Fruit fly (Drosophila melanogaster) whole organism, embryonic: ENCODE results near the gene CG13386.
A peak's percentile ranks its signal among the peaks of the same experiment; 100 is the strongest.

Source experiments
- B-H1 ChIP-seq: fragments of 200-800 bp; sonication (Bioruptor generic); IDR thresholded peaks from 3 replicates; pipeline ENCODE4 v1.3.6; 2022; ENCODE audit warnings: missing biosample characterization, missing genetic modification characterization
- B-H2 ChIP-seq: fragments of 200-800 bp; sonication (Bioruptor generic); optimal IDR thresholded peaks from 2 replicates; lab custom pipeline; 2018; ENCODE audit warnings: missing biosample characterization, mild to moderate bottlenecking, missing genetic modification characterization
- CG10654 ChIP-seq: fragments of 200-800 bp; sonication (Bioruptor generic); optimal IDR thresholded peaks from 2 replicates; lab custom pipeline; 2016; ENCODE audit warnings: missing biosample characterization, missing genetic modification characterization
- CG11093 ChIP-seq: fragments of 200-800 bp; sonication (Bioruptor generic); IDR thresholded peaks from 3 replicates; pipeline ENCODE4 v1.3.6; 2022; ENCODE audit warnings: missing biosample characterization, missing genetic modification characterization
- CG12071 ChIP-seq: fragments of 200-800 bp; sonication (Bioruptor generic); optimal IDR thresholded peaks from 3 replicates; lab custom pipeline; 2018; ENCODE audit warnings: missing biosample characterization, mild to moderate bottlenecking, missing genetic modification characterization
- CG12299 ChIP-seq: fragments of 200-800 bp; sonication (Bioruptor generic); optimal IDR thresholded peaks from 2 replicates; lab custom pipeline; 2018; ENCODE audit warnings: missing biosample characterization, mild to moderate bottlenecking, missing genetic modification characterization
- CG13775 ChIP-seq: fragments of 200-800 bp; sonication (Bioruptor generic); optimal IDR thresholded peaks from 3 replicates; lab custom pipeline; 2017; ENCODE audit warnings: missing biosample characterization, mild to moderate bottlenecking, missing genetic modification characterization
- CG15479 ChIP-seq: fragments of 200-800 bp; sonication (Bioruptor generic); optimal IDR thresholded peaks from 3 replicates; lab custom pipeline; 2019; ENCODE audit warnings: missing biosample characterization, mild to moderate bottlenecking, missing genetic modification characterization, moderate library complexity
- CG16779 ChIP-seq: fragments of 200-800 bp; sonication (Bioruptor generic); IDR thresholded peaks from 2 replicates; pipeline ENCODE4 v1.3.6; 2022; ENCODE audit warnings: missing biosample characterization, missing genetic modification characterization
- CG16863 ChIP-seq: fragments of 200-800 bp; sonication (Bioruptor generic); optimal IDR thresholded peaks from 3 replicates; lab custom pipeline; 2016; ENCODE audit warnings: missing biosample characterization, missing genetic modification characterization
- CG17361 ChIP-seq: fragments of 200-800 bp; sonication (Bioruptor generic); IDR thresholded peaks from 3 replicates; pipeline ENCODE4 v1.3.6; 2022; ENCODE audit warnings: missing biosample characterization, missing genetic modification characterization
- CG17385 ChIP-seq: fragments of 200-800 bp; sonication (Bioruptor generic); optimal IDR thresholded peaks from 3 replicates; lab custom pipeline; 2018; ENCODE audit warnings: missing biosample characterization, mild to moderate bottlenecking, missing genetic modification characterization
- CG3163 ChIP-seq: fragments of 200-800 bp; sonication (Bioruptor generic); optimal IDR thresholded peaks from 3 replicates; lab custom pipeline; 2016; ENCODE audit warnings: missing biosample characterization, missing genetic modification characterization
- CG3726 ChIP-seq: fragments of 200-800 bp; sonication (Bioruptor generic); IDR thresholded peaks from 3 replicates; pipeline ENCODE4, ENCODE4 v1.3.6; 2022; ENCODE audit warnings: missing biosample characterization, missing genetic modification characterization
- CG4707 ChIP-seq: fragments of 200-800 bp; sonication (Bioruptor generic); optimal IDR thresholded peaks from 2 replicates; lab custom pipeline; 2018; ENCODE audit warnings: missing biosample characterization, mild to moderate bottlenecking, missing genetic modification characterization, moderate library complexity
- CG7357 ChIP-seq: fragments of 200-800 bp; sonication (Bioruptor generic); IDR thresholded peaks from 3 replicates; pipeline ENCODE4 v1.3.6; 2022; ENCODE audit warnings: missing biosample characterization, missing genetic modification characterization
- CG7372 ChIP-seq: fragments of 200-800 bp; sonication (Bioruptor generic); IDR thresholded peaks from 2 replicates; pipeline ENCODE4 v1.3.6; 2022; ENCODE audit warnings: missing biosample characterization, missing genetic modification characterization
- CG8281 ChIP-seq: fragments of 200-800 bp; sonication (Bioruptor generic); optimal IDR thresholded peaks from 2 replicates; lab custom pipeline; 2018; ENCODE audit warnings: missing biosample characterization, mild to moderate bottlenecking, missing genetic modification characterization, moderate library complexity
- CG9797 ChIP-seq: fragments of 200-800 bp; sonication (Bioruptor generic); optimal IDR thresholded peaks from 3 replicates; lab custom pipeline; 2018; ENCODE audit warnings: missing biosample characterization, mild to moderate bottlenecking, missing genetic modification characterization
- CG9817 ChIP-seq: fragments of 200-800 bp; sonication (Bioruptor generic); optimal IDR thresholded peaks from 2 replicates; lab custom pipeline; 2018; ENCODE audit warnings: missing biosample characterization, mild to moderate bottlenecking, missing genetic modification characterization, moderate library complexity
- Doc2 ChIP-seq: fragments of 200-800 bp; sonication (Bioruptor generic); IDR thresholded peaks from 2 replicates; pipeline ENCODE4 v1.3.6; 2022; ENCODE audit warnings: missing biosample characterization, missing genetic modification characterization
- Lim3 ChIP-seq: fragments of 200-800 bp; sonication (Bioruptor generic); IDR thresholded peaks from 2 replicates; pipeline ENCODE4 v1.3.6; 2022; ENCODE audit warnings: missing biosample characterization, missing genetic modification characterization
- MBD-R2 ChIP-seq: fragments of 200-800 bp; sonication (Bioruptor generic); IDR thresholded peaks from 2 replicates; pipeline ENCODE4 v1.3.6; 2022; ENCODE audit warnings: missing biosample characterization, missing genetic modification characterization
- Opbp ChIP-seq: fragments of 200-800 bp; sonication (Bioruptor generic); IDR thresholded peaks from 3 replicates; pipeline ENCODE4 v1.3.6; 2022; ENCODE audit warnings: missing biosample characterization, missing genetic modification characterization; ENCODE audit not compliant: partially characterized antibody
- PHDP ChIP-seq: fragments of 200-800 bp; sonication (Bioruptor generic); optimal IDR thresholded peaks from 3 replicates; lab custom pipeline; 2018; ENCODE audit warnings: missing biosample characterization, mild to moderate bottlenecking, missing genetic modification characterization, moderate library complexity
- Rfx ChIP-seq: fragments of 200-800 bp; sonication (Bioruptor generic); IDR thresholded peaks from 2 replicates; pipeline ENCODE4 v1.3.6; 2022; ENCODE audit warnings: missing biosample characterization, missing genetic modification characterization
- Vsx1 ChIP-seq: fragments of 200-800 bp; sonication (Bioruptor generic); optimal IDR thresholded peaks from 2 replicates; lab custom pipeline; 2017; ENCODE audit warnings: missing biosample characterization, mild to moderate bottlenecking, missing genetic modification characterization, missing genetic modification reagents
- ato ChIP-seq: fragments of 200-800 bp; sonication (Bioruptor generic); IDR thresholded peaks from 2 replicates; pipeline ENCODE4 v1.3.6; 2022; ENCODE audit warnings: missing biosample characterization, missing genetic modification characterization; ENCODE audit not compliant: partially characterized antibody
- bigmax ChIP-seq: fragments of 200-800 bp; sonication (Bioruptor generic); optimal IDR thresholded peaks from 2 replicates; lab custom pipeline; 2018; ENCODE audit warnings: missing biosample characterization, mild to moderate bottlenecking, missing genetic modification characterization
- cg ChIP-seq: fragments of 200-800 bp; sonication (Bioruptor generic); optimal IDR thresholded peaks from 3 replicates; lab custom pipeline; 2019; ENCODE audit warnings: missing biosample characterization, mild to moderate bottlenecking, missing genetic modification characterization, moderate library complexity
- ci ChIP-seq: fragments of 200-800 bp; sonication (Bioruptor generic); IDR thresholded peaks from 3 replicates; pipeline ENCODE4 v1.3.6; 2022; ENCODE audit warnings: missing biosample characterization, missing genetic modification characterization
- crol ChIP-seq: fragments of 200-800 bp; sonication (Bioruptor generic); IDR thresholded peaks from 2 replicates; pipeline ENCODE4 v1.3.6; 2022; ENCODE audit warnings: missing biosample characterization, missing genetic modification characterization
- da ChIP-seq: fragments of 200-800 bp; sonication (Bioruptor generic); optimal IDR thresholded peaks from 2 replicates; lab custom pipeline; 2016; ENCODE audit warnings: missing biosample characterization, missing genetic modification characterization
- dpn ChIP-seq, 2 experiments: fragments of 200-800 bp; sonication (Bioruptor generic); optimal IDR thresholded peaks; 3 replicates each; lab custom pipeline; 2016; ENCODE audit warnings: missing biosample characterization in 2 of 2, missing genetic modification characterization in 2 of 2
- eve ChIP-seq, 2 experiments: fragments of >200 bp; optimal IDR thresholded peaks; 2 replicates each; lab custom pipeline; 2017; ENCODE audit warnings: missing biosample characterization in 2 of 2, missing genetic modification characterization in 2 of 2
- fu2 ChIP-seq: fragments of 200-800 bp; sonication (Bioruptor generic); optimal IDR thresholded peaks from 2 replicates; lab custom pipeline; 2016; ENCODE audit warnings: missing biosample characterization, missing genetic modification characterization
- gcm ChIP-seq: fragments of 200-800 bp; sonication (Bioruptor generic); optimal IDR thresholded peaks from 2 replicates; lab custom pipeline; 2019; ENCODE audit warnings: missing biosample characterization, mild to moderate bottlenecking, missing genetic modification characterization, moderate library complexity
- gem ChIP-seq: fragments of 200-800 bp; sonication (Bioruptor generic); optimal IDR thresholded peaks from 2 replicates; lab custom pipeline; 2019; ENCODE audit warnings: missing biosample characterization, mild to moderate bottlenecking, missing genetic modification characterization, moderate library complexity
- hb ChIP-seq: fragments of 200-800 bp; sonication (Bioruptor generic); IDR thresholded peaks from 3 replicates; pipeline ENCODE4 v1.3.6; 2022; ENCODE audit warnings: missing biosample characterization, missing genetic modification characterization; ENCODE audit not compliant: partially characterized antibody
- hth ChIP-seq: fragments of >200 bp; optimal IDR thresholded peaks from 2 replicates; lab custom pipeline; 2017; ENCODE audit warnings: inconsistent platforms
- jumu ChIP-seq: fragments of 200-800 bp; sonication (Bioruptor generic); optimal IDR thresholded peaks from 3 replicates; lab custom pipeline; 2016; ENCODE audit warnings: missing biosample characterization, missing genetic modification characterization
- klu ChIP-seq: fragments of 200-800 bp; sonication (Bioruptor generic); IDR thresholded peaks from 2 replicates; pipeline ENCODE4 v1.3.6; 2022; ENCODE audit warnings: missing biosample characterization, missing genetic modification characterization
- kni ChIP-seq: fragments of 200-800 bp; sonication (Bioruptor generic); optimal IDR thresholded peaks from 3 replicates; lab custom pipeline; 2017; ENCODE audit warnings: mild to moderate bottlenecking, missing biosample characterization, missing genetic modification reagents, missing genetic modification characterization
- nerfin-1 ChIP-seq: fragments of 200-800 bp; sonication (Bioruptor generic); optimal IDR thresholded peaks from 3 replicates; lab custom pipeline; 2019; ENCODE audit warnings: missing biosample characterization, mild to moderate bottlenecking, missing genetic modification characterization, moderate library complexity
- nom ChIP-seq: fragments of 200-800 bp; sonication (Bioruptor generic); optimal IDR thresholded peaks from 2 replicates; lab custom pipeline; 2017; ENCODE audit warnings: missing biosample characterization, missing genetic modification characterization, mild to moderate bottlenecking, moderate library complexity, missing genetic modification reagents
- pb ChIP-seq: fragments of 200-800 bp; sonication (Bioruptor generic); optimal IDR thresholded peaks from 3 replicates; lab custom pipeline; 2016; ENCODE audit warnings: missing biosample characterization, missing genetic modification characterization
- psq ChIP-seq: fragments of 200-800 bp; sonication (Bioruptor generic); optimal IDR thresholded peaks from 2 replicates; lab custom pipeline; 2017; ENCODE audit warnings: missing biosample characterization, missing genetic modification characterization
- run ChIP-seq: fragments of 200-800 bp; sonication (Bioruptor generic); optimal IDR thresholded peaks from 3 replicates; lab custom pipeline; 2018; ENCODE audit warnings: missing biosample characterization, mild to moderate bottlenecking, missing genetic modification characterization
- scrt ChIP-seq: fragments of 200-800 bp; sonication (Bioruptor generic); optimal IDR thresholded peaks from 2 replicates; lab custom pipeline; 2018; ENCODE audit warnings: missing biosample characterization, mild to moderate bottlenecking, missing genetic modification characterization, moderate library complexity
- sd ChIP-seq: fragments of 200-800 bp; sonication (Bioruptor generic); optimal IDR thresholded peaks from 3 replicates; lab custom pipeline; 2018; ENCODE audit warnings: missing biosample characterization, mild to moderate bottlenecking, missing genetic modification characterization, moderate library complexity
- trem ChIP-seq: fragments of 200-800 bp; optimal IDR thresholded peaks from 3 replicates; lab custom pipeline; 2019; ENCODE audit warnings: missing biosample characterization, mild to moderate bottlenecking, missing genetic modification characterization, moderate library complexity
- zfh1 ChIP-seq: fragments of 200-800 bp; sonication (Bioruptor generic); IDR thresholded peaks from 3 replicates; pipeline ENCODE4 v1.3.6; 2022; ENCODE audit warnings: missing biosample characterization, missing genetic modification characterization

Gene CG13386

DNA sequence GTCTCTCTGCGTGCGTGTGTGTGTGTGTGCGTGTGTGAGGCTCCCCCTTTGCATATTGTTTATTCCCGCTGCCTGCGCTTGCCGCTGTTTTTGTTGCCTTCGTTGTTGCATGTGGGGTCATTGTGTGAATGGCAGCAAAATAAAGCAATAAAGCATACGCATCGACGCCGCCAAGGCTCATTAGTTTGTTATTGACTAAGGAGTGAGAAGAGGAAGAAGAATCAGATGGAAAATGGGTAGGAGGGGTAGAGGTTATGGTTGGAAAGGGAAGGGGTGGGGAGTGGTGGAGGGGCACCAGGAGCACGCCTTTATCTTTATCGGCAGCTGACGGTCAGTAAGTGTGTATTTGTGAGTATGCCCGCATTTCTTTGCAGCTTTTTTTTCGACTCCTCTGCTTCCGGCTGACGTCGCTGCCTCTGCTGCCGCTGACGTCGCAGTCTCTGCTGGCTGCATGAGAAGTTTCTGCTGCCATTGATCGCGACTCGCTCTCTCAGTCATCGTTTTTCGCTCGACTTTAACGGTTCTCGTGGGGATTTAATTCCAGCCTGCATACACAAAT is 20.6 kb downstream of the CG13386 start (continued):
- TF ChIP-seq crol (GFP tag; lab: Robert Waterston, UW) (peak; percentile 81), CG12071 (GFP tag; lab: Kevin White, UChicago) (no peak), Doc2 (GFP tag; lab: Robert Waterston, UW) (no peak), pb (GFP tag; lab: Kevin White, UChicago) (no peak), run (no peak), CG9797 (no peak), jumu (no peak), CG3163 (GFP tag; lab: Kevin White, UChicago) (no peak), CG3726 (no peak), ato (GFP tag; lab: Robert Waterston, UW) (no peak), trem (tag; lab: Kevin White, UChicago) (no peak), CG7372 (GFP tag; lab: Robert Waterston, UW) (no peak), da (GFP tag; lab: Kevin White, UChicago) (no peak), B-H2 (GFP tag; lab: Kevin White, UChicago) (no peak), CG4707 (GFP tag; lab: Kevin White, UChicago) (no peak), B-H1 (GFP tag; lab: Robert Waterston, UW) (no peak), hth (lab: Kevin White, UChicago) (no peak), CG17361 (GFP tag; lab: Robert Waterston, UW) (no peak), MBD-R2 (GFP tag; lab: Robert Waterston, UW) (no peak), CG16863 (GFP tag; lab: Kevin White, UChicago) (no peak), dpn (GFP tag; optimal IDR thresholded peaks at IDR 0.05; lab: Kevin White, UChicago) (no peak), CG17385 (peak; percentile 64), Lim3 (no peak), Opbp (no peak), eve (GFP tag; optimal IDR thresholded peaks at IDR 0.05; lab: Kevin White, UChicago) (no peak), gem (no peak), nom (GFP tag; lab: Kevin White, UChicago) (peak; percentile 68), gcm (peak; percentile 84), Rfx (no peak), nerfin-1 (tag; lab: Kevin White, UChicago) (no peak), CG8281 (tag; lab: Kevin White, UChicago) (peak; percentile 2), cg (peak; percentile 68), ci (GFP tag; lab: Robert Waterston, UW) (no peak), scrt (GFP tag; lab: Kevin White, UChicago) (no peak), CG10654 (GFP tag; lab: Kevin White, UChicago) (no peak), psq (GFP tag; lab: Kevin White, UChicago) (no peak), CG16779 (no peak), CG9817 (tag; lab: Kevin White, UChicago) (no peak), CG7357 (GFP tag; lab: Robert Waterston, UW) (no peak), kni (GFP tag; lab: Kevin White, UChicago) (peak; percentile 51), fu2 (no peak), CG11093 (GFP tag; lab: Robert Waterston, UW) (no peak), CG13775 (no peak), CG15479 (GFP tag; lab: Kevin White, UChicago) (no peak), klu (GFP tag; lab: Robert Waterston, UW) (no peak), sd (tag; lab: Kevin White, UChicago) (peak; percentile 29), Vsx1 (GFP tag; lab: Kevin White, UChicago) (no peak), hb (GFP tag; lab: Robert Waterston, UW) (no peak), CG12299 (tag; lab: Kevin White, UChicago) (no peak), zfh1 (GFP tag; lab: Robert Waterston, UW) (no peak), PHDP (tag; lab: Kevin White, UChicago) (no peak), bigmax (no peak)
